Fruit fly (Drosophila melanogaster): ENCODE results near the gene Kul.

The Kul gene

DNA sequence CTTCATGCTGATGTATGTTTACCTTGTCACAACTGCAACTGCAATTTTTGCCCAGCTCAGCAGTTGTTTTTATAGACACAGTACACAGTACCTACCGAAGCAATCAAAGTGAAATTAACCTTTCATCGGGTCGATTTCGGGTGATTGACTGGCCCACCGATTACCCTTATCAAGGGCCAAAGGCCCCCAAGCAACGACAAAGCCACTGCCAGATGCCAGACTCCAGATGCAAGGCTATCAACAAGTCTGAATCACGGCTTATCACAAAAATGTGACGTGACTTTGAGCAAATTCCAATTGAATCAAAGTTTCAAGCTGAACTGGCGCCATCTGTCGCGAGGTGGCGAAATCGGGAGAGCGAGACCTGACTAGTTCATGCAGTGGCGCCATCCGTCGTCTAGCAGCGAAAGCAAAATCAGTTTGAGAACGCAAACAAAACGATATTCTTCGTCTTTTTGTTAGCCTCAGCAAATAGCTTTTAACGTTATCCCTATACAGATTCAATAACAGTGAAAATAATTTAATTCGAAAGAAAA is 8.8 kb upstream of the Kul start, which contains the start of gene Obp99b (continued):
- TF ChIP-seq CG10462 (GFP tag; optimal IDR thresholded peaks at IDR 0.05), result peak; percentile 9

- TF ChIP-seq CG13296 (GFP tag; optimal IDR thresholded peaks at IDR 0.05), result no peak
- peak; percentile 29 for TF ChIP-seq Xbp1 (GFP tag; optimal IDR thresholded peaks at IDR 0.05)
- peak; percentile 14 for TF ChIP-seq CG12942 (GFP tag; optimal IDR thresholded peaks at IDR 0.05)
- TF ChIP-seq crc (GFP tag; optimal IDR thresholded peaks at IDR 0.05), result no peak
- peak; percentile 22 for TF ChIP-seq CG13424 (tag; optimal IDR thresholded peaks at IDR 0.05)
- TF ChIP-seq rib (GFP tag; IDR thresholded peaks at IDR 0.05), result no peak
- TF ChIP-seq CG16863 (GFP tag; optimal IDR thresholded peaks at IDR 0.05), result no peak
- TF ChIP-seq Mrtf (GFP tag; IDR thresholded peaks at IDR 0.05), result no peak
- peak; percentile 0 for TF ChIP-seq CG15601 (tag; optimal IDR thresholded peaks at IDR 0.05)
- TF ChIP-seq Taf1 (GFP tag; IDR thresholded peaks at IDR 0.05), result no peak
- peak; percentile 63 for TF ChIP-seq ATbp (GFP tag; optimal IDR thresholded peaks at IDR 0.05)
- TF ChIP-seq cwo (GFP tag; optimal IDR thresholded peaks at IDR 0.05), result peak; percentile 24
- peak; percentile 41; the same call in 1 of the 2 replicates for TF ChIP-seq CG1024 (GFP tag; IDR thresholded peaks at IDR 0.05)
- no peak for TF ChIP-seq z (GFP tag; IDR thresholded peaks at IDR 0.05)
- peak; percentile 23; the same call in 1 of the 2 replicates for TF ChIP-seq ara (GFP tag; IDR thresholded peaks at IDR 0.05)
- peak; percentile 22 for TF ChIP-seq tap (tag; optimal IDR thresholded peaks at IDR 0.05)
- TF ChIP-seq CG6689 (GFP tag; IDR thresholded peaks at IDR 0.05), result 0 out of 2 replicates have a peak, but pooled peaks have one; percentile 22
- no peak for TF ChIP-seq prd (optimal IDR thresholded peaks at IDR 0.05)
- TF ChIP-seq prd (GFP tag; IDR thresholded peaks at IDR 0.05), result peak; percentile 31; the same call in 1 of the 3 replicates
- TF ChIP-seq ranshi (GFP tag; IDR thresholded peaks at IDR 0.05), result peak; percentile 26; the same call in 1 of the 2 replicates
- TF ChIP-seq Hr78 (GFP tag; optimal IDR thresholded peaks at IDR 0.05), result peak in 1 of 2 experiments; percentile 31
- peak; percentile 75 for TF ChIP-seq ci (GFP tag; IDR thresholded peaks at IDR 0.05)
- TF ChIP-seq Hsf (GFP tag; optimal IDR thresholded peaks at IDR 0.05), result peak; percentile 13
- TF ChIP-seq pum (GFP tag; optimal IDR thresholded peaks at IDR 0.05), result peak; percentile 6
- TF ChIP-seq CG2678 (tag; optimal IDR thresholded peaks at IDR 0.05), result peak; percentile 13
- TF ChIP-seq CG6765 (GFP tag; optimal IDR thresholded peaks at IDR 0.05), result no peak
- no peak for TF ChIP-seq CG8944 (GFP tag; optimal IDR thresholded peaks at IDR 0.05)
- TF ChIP-seq CG2120 (GFP tag; optimal IDR thresholded peaks at IDR 0.05), result peak; percentile 10
- TF ChIP-seq cg (GFP tag; optimal IDR thresholded peaks at IDR 0.05), result no peak
- TF ChIP-seq CG15269 (tag; optimal IDR thresholded peaks at IDR 0.05), result peak; percentile 22
- 0 out of 2 replicates have a peak, but pooled peaks have one; percentile 39 for TF ChIP-seq CG14667 (GFP tag; IDR thresholded peaks at IDR 0.05)
- TF ChIP-seq grau (tag; optimal IDR thresholded peaks at IDR 0.05), result peak; percentile 34
- TF ChIP-seq HLH3B (GFP tag; IDR thresholded peaks at IDR 0.05), result peak; percentile 43
- TF ChIP-seq CG4820 (GFP tag; optimal IDR thresholded peaks at IDR 0.05), result peak; percentile 47
- peak; percentile 64 for TF ChIP-seq ttk (GFP tag; IDR thresholded peaks at IDR 0.05)
- TF ChIP-seq CG10654 (GFP tag; optimal IDR thresholded peaks at IDR 0.05), result peak; percentile 11
- TF ChIP-seq CG12391 (tag; optimal IDR thresholded peaks at IDR 0.05), result peak; percentile 39
- TF ChIP-seq CG7357 (GFP tag; IDR thresholded peaks at IDR 0.05), result 0 out of 3 replicates have a peak, but pooled peaks have one; percentile 17
- peak; percentile 54 for TF ChIP-seq CG7839 (tag; optimal IDR thresholded peaks at IDR 0.05)
- TF ChIP-seq CG14965 (GFP tag; optimal IDR thresholded peaks at IDR 0.05; ENCODE audit: borderline replicate concordance), result no peak
- peak; percentile 41 for TF ChIP-seq jing (GFP tag; optimal IDR thresholded peaks at IDR 0.05)
- TF ChIP-seq zfh1 (GFP tag; IDR thresholded peaks at IDR 0.05), result peak; percentile 52; the same call in 1 of the 3 replicates
- TF ChIP-seq ase (GFP tag; IDR thresholded peaks at IDR 0.05), result peak; percentile 34; the same call in 1 of the 3 replicates
- TF ChIP-seq slbo (GFP tag; IDR thresholded peaks at IDR 0.05), result peak; percentile 65
- TF ChIP-seq knrl (GFP tag; IDR thresholded peaks at IDR 0.05; ENCODE audit: partially characterized antibody), result no peak
- TF ChIP-seq Oli (tag; optimal IDR thresholded peaks at IDR 0.05), result peak; percentile 28
- peak; percentile 43 for TF ChIP-seq esg (GFP tag; conservative IDR thresholded peaks at IDR 0.05)
Observed at dm6 chr3R:29717519-29717918, 8.1 kb upstream of the Kul start.

All from whole organism, embryonic.